Fruit fly (Drosophila melanogaster) whole organism, wandering third instar larva: ENCODE results near the gene Pgant5.

Experiments used
- Abd-B ChIP-seq: fragments of >200 bp; optimal IDR thresholded peaks from 2 replicates; lab custom pipeline; 2017; ENCODE audit warnings: missing biosample characterization, missing genetic modification characterization
- CG32264 ChIP-seq: fragments of 200-800 bp; sonication (Bioruptor generic); optimal IDR thresholded peaks from 2 replicates; lab custom pipeline; 2016; ENCODE audit warnings: missing biosample characterization, missing genetic modification characterization
- CG9705 ChIP-seq: fragments of 200-800 bp; sonication (Bioruptor generic); optimal IDR thresholded peaks from 2 replicates; lab custom pipeline; 2018; ENCODE audit warnings: missing biosample characterization, mild to moderate bottlenecking, missing genetic modification characterization
- CrebA ChIP-seq: fragments of 200-800 bp; sonication (Bioruptor generic); optimal IDR thresholded peaks from 2 replicates; lab custom pipeline; 2016; ENCODE audit warnings: missing biosample characterization, mild to moderate bottlenecking, missing genetic modification characterization, borderline replicate concordance
- Dfd ChIP-seq: fragments of >200 bp; optimal IDR thresholded peaks from 2 replicates; lab custom pipeline; 2017; ENCODE audit warnings: missing biosample characterization, missing genetic modification characterization
- Dif ChIP-seq: fragments of 200-275, 200-300 bp; sonication (Bioruptor generic); optimal IDR thresholded peaks from 2 replicates; lab custom pipeline; 2018; ENCODE audit warnings: missing biosample characterization, missing genetic modification characterization; ENCODE audit not compliant: partially characterized antibody
- GATAd ChIP-seq: sonication (Bioruptor generic); optimal IDR thresholded peaks from 2 replicates; lab custom pipeline; 2016; ENCODE audit warnings: missing biosample characterization, missing genetic modification characterization
- HLH106 ChIP-seq: fragments of 200-800 bp; optimal IDR thresholded peaks from 3 replicates; lab custom pipeline; 2019; ENCODE audit warnings: missing biosample characterization, mild to moderate bottlenecking, missing genetic modification characterization, moderate library complexity
- Hnf4 ChIP-seq: fragments of 200-800 bp; sonication (Bioruptor generic); optimal IDR thresholded peaks from 2 replicates; lab custom pipeline; 2016; ENCODE audit warnings: missing biosample characterization, mild to moderate bottlenecking, missing genetic modification characterization
- Hr78 ChIP-seq: fragments of >200 bp; optimal IDR thresholded peaks from 2 replicates; lab custom pipeline; 2017; ENCODE audit warnings: missing biosample characterization, missing genetic modification characterization
- Hr83 ChIP-seq: fragments of 200-300 bp; sonication (Bioruptor generic); optimal IDR thresholded peaks from 2 replicates; lab custom pipeline; 2016; ENCODE audit warnings: missing biosample characterization, mild to moderate bottlenecking, missing genetic modification characterization, moderate library complexity; ENCODE audit not compliant: poor library complexity, severe bottlenecking
- Jra ChIP-seq: sonication (Bioruptor generic); optimal IDR thresholded peaks from 2 replicates; lab custom pipeline; 2016; ENCODE audit warnings: missing biosample characterization, missing genetic modification characterization
- Mio ChIP-seq: sonication (Bioruptor generic); optimal IDR thresholded peaks from 2 replicates; lab custom pipeline; 2016; ENCODE audit warnings: missing biosample characterization, missing genetic modification characterization
- Myc ChIP-seq: fragments of >200 bp; optimal IDR thresholded peaks from 2 replicates; lab custom pipeline; 2017
- N ChIP-seq: fragments of >200 bp; optimal IDR thresholded peaks from 2 replicates; lab custom pipeline; 2018; ENCODE audit warnings: missing biosample characterization, missing external identifiers, missing genetic modification characterization
- OdsH ChIP-seq: fragments of 200-800 bp; sonication (Bioruptor generic); optimal IDR thresholded peaks from 2 replicates; lab custom pipeline; 2016; ENCODE audit warnings: missing biosample characterization, mild to moderate bottlenecking, missing genetic modification characterization
- Rel ChIP-seq, 2 experiments: fragments of 200-800 bp; sonication (Bioruptor generic) in 1 of 2; optimal IDR thresholded peaks; 2 replicates in 1 of 2; 3 replicates in 1 of 2; lab custom pipeline; 2016 to 2019; ENCODE audit warnings: mild to moderate bottlenecking in 2 of 2, missing biosample characterization in 2 of 2, missing genetic modification characterization in 2 of 2, moderate library complexity in 1 of 2
- Sp1 ChIP-seq: fragments of 200-800 bp; sonication (Bioruptor generic); optimal IDR thresholded peaks from 3 replicates; lab custom pipeline; 2019; ENCODE audit warnings: missing biosample characterization, mild to moderate bottlenecking, missing genetic modification characterization, moderate library complexity
- Vsx2 ChIP-seq: fragments of 200-300, 225-300 bp; sonication (Bioruptor generic); optimal IDR thresholded peaks from 2 replicates; lab custom pipeline; 2018; ENCODE audit warnings: missing biosample characterization, missing genetic modification characterization; ENCODE audit not compliant: partially characterized antibody
- br ChIP-seq: fragments of 200-800 bp; sonication (Bioruptor generic); optimal IDR thresholded peaks from 2 replicates; lab custom pipeline; 2016; ENCODE audit warnings: missing biosample characterization, missing genetic modification characterization
- brk ChIP-seq: fragments of 200-800 bp; sonication (Bioruptor generic); optimal IDR thresholded peaks from 2 replicates; lab custom pipeline; 2016; ENCODE audit warnings: missing biosample characterization, mild to moderate bottlenecking, missing genetic modification characterization
- dl ChIP-seq, 2 experiments: fragments of 175-275, 200-275 bp in 1 of 2; fragments of 200-275 bp in 1 of 2; sonication (Bioruptor generic); optimal IDR thresholded peaks; lab custom pipeline; 2018; ENCODE audit warnings: mild to moderate bottlenecking in 2 of 2, missing biosample characterization in 2 of 2, missing genetic modification characterization in 2 of 2, moderate library complexity in 2 of 2; ENCODE audit not compliant: partially characterized antibody in 2 of 2, insufficient read depth in 1 of 2
- dmrt93B ChIP-seq: fragments of 200-800 bp; sonication (Bioruptor generic); optimal IDR thresholded peaks from 2 replicates; lab custom pipeline; 2018; ENCODE audit warnings: missing biosample characterization, mild to moderate bottlenecking, missing genetic modification characterization
- dsf ChIP-seq: sonication (Bioruptor generic); optimal IDR thresholded peaks from 2 replicates; lab custom pipeline; 2016; ENCODE audit warnings: missing biosample characterization, missing genetic modification characterization, borderline replicate concordance
- ey ChIP-seq: fragments of 200-800 bp; sonication (Bioruptor generic); optimal IDR thresholded peaks from 2 replicates; lab custom pipeline; 2016; ENCODE audit warnings: missing biosample characterization, missing genetic modification characterization
- foxo ChIP-seq, 2 experiments: fragments of 200-800 bp; sonication (Bioruptor generic); optimal IDR thresholded peaks; 2 replicates in 1 of 2; 3 replicates in 1 of 2; lab custom pipeline; 2016 to 2017; ENCODE audit warnings: missing biosample characterization in 2 of 2, missing genetic modification characterization in 2 of 2
- fru ChIP-seq: fragments of 200-800 bp; sonication (Bioruptor generic); optimal IDR thresholded peaks from 3 replicates; lab custom pipeline; 2016; ENCODE audit warnings: missing biosample characterization, mild to moderate bottlenecking, missing genetic modification characterization
- h ChIP-seq: fragments of 200-800 bp; sonication (Bioruptor generic); optimal IDR thresholded peaks from 3 replicates; lab custom pipeline; 2016; ENCODE audit warnings: missing biosample characterization, mild to moderate bottlenecking, missing genetic modification characterization
- jim ChIP-seq: fragments of 175-275, 200-325 bp; sonication (Bioruptor generic); optimal IDR thresholded peaks from 2 replicates; lab custom pipeline; 2016; ENCODE audit warnings: missing biosample characterization, mild to moderate bottlenecking, missing genetic modification characterization
- lola ChIP-seq: fragments of >200 bp; optimal IDR thresholded peaks from 2 replicates; lab custom pipeline; 2017; ENCODE audit warnings: missing biosample characterization, missing genetic modification characterization
- pan ChIP-seq: fragments of >200 bp; optimal IDR thresholded peaks from 2 replicates; lab custom pipeline; 2017
- psq ChIP-seq: fragments of 200-800 bp; sonication (Bioruptor generic); optimal IDR thresholded peaks from 3 replicates; lab custom pipeline; 2017; ENCODE audit warnings: missing biosample characterization, mild to moderate bottlenecking, missing genetic modification characterization, moderate library complexity
- rgr ChIP-seq: fragments of 200-800 bp; sonication (Bioruptor generic); optimal IDR thresholded peaks from 3 replicates; lab custom pipeline; 2016; ENCODE audit warnings: missing biosample characterization, mild to moderate bottlenecking, missing genetic modification characterization
- sage ChIP-seq: fragments of 200-800 bp; sonication (Bioruptor generic); optimal IDR thresholded peaks from 2 replicates; lab custom pipeline; 2016; ENCODE audit warnings: missing biosample characterization, mild to moderate bottlenecking, missing genetic modification characterization
- sv ChIP-seq: fragments of 200-800 bp; sonication (Bioruptor generic); optimal IDR thresholded peaks from 3 replicates; lab custom pipeline; 2016; ENCODE audit warnings: missing biosample characterization, missing genetic modification characterization
- tai ChIP-seq: sonication (Bioruptor generic); optimal IDR thresholded peaks from 2 replicates; lab custom pipeline; 2016; ENCODE audit warnings: missing biosample characterization, missing genetic modification characterization
- usp ChIP-seq: fragments of >200 bp; optimal IDR thresholded peaks from 2 replicates; lab custom pipeline; 2017; ENCODE audit warnings: missing biosample characterization, missing genetic modification characterization
- woc ChIP-seq: sonication (Bioruptor generic); optimal IDR thresholded peaks from 2 replicates; lab custom pipeline; 2016; ENCODE audit warnings: missing biosample characterization, mild to moderate bottlenecking, missing genetic modification characterization

Gene Pgant5

DNA sequence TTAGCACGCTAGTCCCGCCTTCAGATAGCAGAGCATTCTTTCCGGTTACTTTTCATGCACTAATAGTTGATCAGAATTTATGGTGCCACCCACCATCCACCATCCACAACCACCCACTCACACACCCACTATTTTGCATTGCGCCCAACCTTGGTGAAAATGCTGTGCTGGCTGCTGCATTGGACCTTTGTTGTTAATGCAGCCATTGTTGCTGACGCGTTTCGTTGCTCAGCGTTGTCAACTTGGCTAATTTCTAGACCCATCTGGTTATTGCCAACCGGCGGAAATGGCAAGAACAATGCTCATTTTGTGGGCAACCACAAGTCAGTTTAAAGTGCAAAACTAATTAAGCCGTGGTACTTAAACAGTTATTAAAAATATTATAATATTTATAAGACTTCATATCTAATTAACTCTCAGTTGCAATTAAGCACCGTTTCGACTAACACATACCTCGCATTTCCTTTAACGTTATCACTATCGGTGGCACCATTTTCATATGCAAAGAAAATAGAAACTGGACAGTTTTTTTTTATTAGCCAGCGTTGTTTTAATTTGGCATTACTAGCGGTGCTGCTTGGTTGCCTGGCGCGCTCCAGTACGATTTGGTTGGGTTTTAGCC is 4.6 kb downstream of the Pgant5 start:
- TF ChIP-seq HLH106 (tag; lab: Kevin White, UChicago) (no peak), dmrt93B (GFP tag; lab: Kevin White, UChicago) (no peak), Sp1 (GFP tag; lab: Kevin White, UChicago) (no peak), Myc (no peak), Mio (GFP tag; lab: Kevin White, UChicago) (no peak)

DNA sequence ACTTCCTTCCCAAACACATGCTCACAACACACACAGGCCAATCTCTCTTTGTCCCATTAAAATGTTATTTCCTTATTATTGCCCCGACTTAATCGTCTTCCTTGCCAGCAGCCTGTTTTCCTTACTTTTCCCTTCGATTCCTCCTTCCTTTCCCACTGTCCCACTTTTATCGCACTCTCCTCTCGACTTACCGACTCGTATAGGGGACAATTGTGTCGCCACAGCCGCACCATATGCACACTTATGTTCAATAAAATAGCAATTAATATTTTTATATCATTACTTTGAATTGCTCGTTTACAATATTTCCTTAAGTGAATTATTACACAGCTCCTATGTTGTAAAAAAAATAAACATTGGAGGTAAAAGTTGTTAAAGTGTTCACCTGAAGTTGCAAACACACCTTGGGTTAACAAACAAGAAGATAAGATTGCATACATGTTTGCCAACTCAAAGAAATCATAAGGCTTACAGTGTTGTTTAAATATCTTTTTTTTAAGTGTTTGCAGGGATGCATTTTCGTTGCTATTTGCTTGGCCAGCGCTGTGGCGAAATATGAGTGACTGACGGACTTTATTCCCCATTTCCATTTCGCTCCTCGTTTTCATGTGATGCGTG is 6.4 kb downstream of the Pgant5 start:
- TF ChIP-seq HLH106 (tag; lab: Kevin White, UChicago) = peak; percentile 68
- TF ChIP-seq h = peak; percentile 80
- peak; percentile 46 for TF ChIP-seq sage
- no peak for TF ChIP-seq jim
- no peak for TF ChIP-seq Hr83
- TF ChIP-seq br (GFP tag; lab: Kevin White, UChicago) = peak; percentile 79
- no peak for TF ChIP-seq Dif (GFP tag; lab: Kevin White, UChicago)
- peak; percentile 48 for TF ChIP-seq Jra (GFP tag; lab: Kevin White, UChicago)
- TF ChIP-seq ey (GFP tag; lab: Kevin White, UChicago) = peak; percentile 73
- no peak for TF ChIP-seq N (GFP tag; lab: Kevin White, UChicago)
- TF ChIP-seq Hnf4 (GFP tag; lab: Kevin White, UChicago) = peak; percentile 49
- no peak for TF ChIP-seq lola (GFP tag; lab: Kevin White, UChicago)
- no peak for TF ChIP-seq GATAd (GFP tag; lab: Kevin White, UChicago)
- TF ChIP-seq psq (GFP tag; lab: Kevin White, UChicago) = peak; percentile 70
- TF ChIP-seq dmrt93B (GFP tag; lab: Kevin White, UChicago) = peak; percentile 68
- TF ChIP-seq pan (lab: Kevin White, UChicago) = no peak
- TF ChIP-seq rgr (GFP tag; lab: Kevin White, UChicago) = peak; percentile 74
- peak; percentile 20 for TF ChIP-seq dsf (GFP tag; lab: Kevin White, UChicago)
- TF ChIP-seq dl (GFP tag; optimal IDR thresholded peaks at IDR 0.05; lab: Kevin White, UChicago; ENCODE audit: insufficient read depth in 1 of 2, partially characterized antibody in 2 of 2) = no peak
- no peak for TF ChIP-seq Rel (GFP tag; optimal IDR thresholded peaks at IDR 0.05; lab: Kevin White, UChicago)
- no peak for TF ChIP-seq Rel (tag; optimal IDR thresholded peaks at IDR 0.05; lab: Kevin White, UChicago)
- no peak for TF ChIP-seq Myc
- no peak for TF ChIP-seq usp (GFP tag; lab: Kevin White, UChicago)
- no peak for TF ChIP-seq Vsx2
- peak; percentile 55 for TF ChIP-seq woc (GFP tag; lab: Kevin White, UChicago)
- TF ChIP-seq tai = peak; percentile 74
- TF ChIP-seq CG32264 (GFP tag; lab: Kevin White, UChicago) = peak; percentile 47
- TF ChIP-seq CG9705 = peak; percentile 29
- peak; percentile 68 for TF ChIP-seq sv
- TF ChIP-seq fru (GFP tag; lab: Kevin White, UChicago) = peak; percentile 75
- no peak for TF ChIP-seq Hr78
- TF ChIP-seq Abd-B (GFP tag; lab: Kevin White, UChicago) = no peak
- peak; percentile 75 for TF ChIP-seq OdsH (GFP tag; lab: Kevin White, UChicago)
- peak; percentile 41 for TF ChIP-seq brk (GFP tag; lab: Kevin White, UChicago)
- peak; percentile 20 for TF ChIP-seq CrebA (GFP tag; lab: Kevin White, UChicago)
- no peak for TF ChIP-seq Dfd (GFP tag; lab: Kevin White, UChicago)
- peak in 1 of 2 experiments; percentile 81 for TF ChIP-seq foxo (GFP tag; optimal IDR thresholded peaks at IDR 0.05; lab: Kevin White, UChicago)
- TF ChIP-seq Sp1 (GFP tag; lab: Kevin White, UChicago) = peak; percentile 76
- no peak for TF ChIP-seq Mio (GFP tag; lab: Kevin White, UChicago)
